Fruit fly (Drosophila melanogaster): ENCODE measurements around the gene Nup35.

DNA sequence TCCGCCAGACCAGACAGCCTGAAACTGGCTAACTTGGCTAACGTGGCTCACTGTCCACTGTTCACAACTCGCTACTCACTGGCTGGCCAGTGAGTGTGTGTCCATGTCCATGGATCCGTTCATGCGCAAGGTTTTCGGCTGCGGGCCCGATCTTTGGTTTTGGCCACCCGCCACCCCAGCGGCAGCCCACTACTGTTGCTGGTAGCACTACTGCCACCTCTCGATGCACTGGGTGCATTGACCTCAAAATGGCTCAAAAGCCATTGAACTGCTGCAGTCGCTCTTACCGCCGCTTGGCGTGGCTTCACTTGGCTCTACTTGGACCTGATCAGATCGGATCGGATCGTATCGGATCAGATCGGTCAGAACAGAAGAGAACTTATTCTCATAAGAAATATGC, 33.4 kb downstream of the Nup35 start:
- no peak for TF ChIP-seq Mio (GFP tag; optimal IDR thresholded peaks at IDR 0.05)
- TF ChIP-seq lola (GFP tag; optimal IDR thresholded peaks at IDR 0.05), result no peak
- TF ChIP-seq pan (optimal IDR thresholded peaks at IDR 0.05), result no peak
- TF ChIP-seq psq (GFP tag; optimal IDR thresholded peaks at IDR 0.05), result no peak
- TF ChIP-seq jim (GFP tag; optimal IDR thresholded peaks at IDR 0.05), result no peak
- TF ChIP-seq Rel (GFP tag; optimal IDR thresholded peaks at IDR 0.05), result no peak
- no peak for TF ChIP-seq Rel (tag; optimal IDR thresholded peaks at IDR 0.05)
- TF ChIP-seq woc (GFP tag; optimal IDR thresholded peaks at IDR 0.05), result no peak
- no peak for TF ChIP-seq Dfd (GFP tag; optimal IDR thresholded peaks at IDR 0.05)
- no peak for TF ChIP-seq Sp1 (GFP tag; optimal IDR thresholded peaks at IDR 0.05)
- no peak for TF ChIP-seq Abd-B (GFP tag; optimal IDR thresholded peaks at IDR 0.05)
- no peak for TF ChIP-seq h (GFP tag; optimal IDR thresholded peaks at IDR 0.05)
- no peak for TF ChIP-seq dmrt93B (GFP tag; optimal IDR thresholded peaks at IDR 0.05)
- no peak for TF ChIP-seq tai (GFP tag; optimal IDR thresholded peaks at IDR 0.05)
- TF ChIP-seq OdsH (GFP tag; optimal IDR thresholded peaks at IDR 0.05), result no peak

Data from whole organism, wandering third instar larva.